Worm (Caenorhabditis elegans) whole organism, midembryonic: ENCODE results near the gene C14H10.3.

Experiments
- cog-1 ChIP-seq: sonication (generic microtip); optimal IDR thresholded peaks from 2 replicates; lab custom pipeline; 2016; ENCODE audit warnings: missing genetic modification characterization, missing compliant biosample characterization
- flt-1 ChIP-seq: fragments of 200-800 bp; sonication (Bioruptor generic); IDR thresholded peaks from 2 replicates; pipeline ENCODE4 v1.3.6; 2022; ENCODE audit warnings: missing genetic modification characterization, missing compliant biosample characterization
- klf-2 ChIP-seq: fragments of 200-800 bp; sonication (Bioruptor generic); conservative IDR thresholded peaks from 2 replicates; pipeline ENCODE4 v1.3.6; 2022; ENCODE audit warnings: missing genetic modification reagents, missing genetic modification characterization, missing compliant biosample characterization
- med-1 ChIP-seq: sonication (generic microtip); optimal IDR thresholded peaks from 2 replicates; lab custom pipeline; 2017; ENCODE audit warnings: missing genetic modification characterization, mild to moderate bottlenecking, missing compliant biosample characterization, antibody characterized with exemption, missing genetic modification reagents; ENCODE audit not compliant: insufficient read depth
- ref-1 ChIP-seq: fragments of 200-800 bp; sonication (Bioruptor generic); conservative IDR thresholded peaks from 2 replicates; pipeline ENCODE4 v1.3.6; 2022; ENCODE audit warnings: missing genetic modification reagents, missing genetic modification characterization, missing compliant biosample characterization
- tab-1 ChIP-seq: fragments of 200-800 bp; sonication (Bioruptor generic); IDR thresholded peaks from 2 replicates; pipeline ENCODE4 v1.3.6; 2022; ENCODE audit warnings: missing genetic modification characterization, missing compliant biosample characterization

ce11 chrX:10254068-10254467 lies 26.1 kb upstream of the C14H10.3 start:
- TF ChIP-seq med-1 (GFP tag; lab: Kevin White, UChicago) (no peak), flt-1 (GFP tag; lab: Robert Waterston, UW) (no peak), klf-2 (GFP tag; lab: Robert Waterston, UW) (no peak), tab-1 (no peak), ref-1 (no peak), cog-1 (tag; lab: Kevin White, UChicago) (no peak)
